Fruit fly (Drosophila melanogaster) whole organism, prepupa: ENCODE data around the gene tbc.

ENCODE experiments used
- CG10631 ChIP-seq: fragments of 200-800 bp; sonication (Bioruptor generic); optimal IDR thresholded peaks from 2 replicates; lab custom pipeline; 2016; ENCODE audit warnings: missing biosample characterization, missing genetic modification characterization
- CG10669 ChIP-seq: fragments of 200-800 bp; sonication (Bioruptor generic); optimal IDR thresholded peaks from 3 replicates; lab custom pipeline; 2018; ENCODE audit warnings: missing biosample characterization, mild to moderate bottlenecking, missing genetic modification characterization, moderate library complexity
- CG11294 ChIP-seq: fragments of 200-800 bp; sonication (Bioruptor generic); IDR thresholded peaks from 2 replicates; pipeline ENCODE4 v1.3.6; 2022; ENCODE audit warnings: missing biosample characterization, missing genetic modification characterization
- CG11762 ChIP-seq: fragments of 200-800 bp; sonication (Bioruptor generic); optimal IDR thresholded peaks from 3 replicates; lab custom pipeline; 2016; ENCODE audit warnings: missing biosample characterization, missing genetic modification characterization; ENCODE audit not compliant: insufficient read depth
- CG11902 ChIP-seq: fragments of 200-800 bp; sonication (Bioruptor generic); optimal IDR thresholded peaks from 3 replicates; lab custom pipeline; 2016; ENCODE audit warnings: missing biosample characterization, missing genetic modification characterization
- CG15336 ChIP-seq: fragments of 200-800 bp; sonication (Bioruptor generic); IDR thresholded peaks from 2 replicates; pipeline ENCODE4 v1.3.6; 2022; ENCODE audit warnings: missing biosample characterization, missing genetic modification characterization
- CG1621 ChIP-seq: fragments of 200-800 bp; sonication (Bioruptor generic); optimal IDR thresholded peaks from 3 replicates; lab custom pipeline; 2018; ENCODE audit warnings: missing biosample characterization, mild to moderate bottlenecking, missing genetic modification characterization
- CG16779 ChIP-seq: fragments of 200-800 bp; sonication (Bioruptor generic); optimal IDR thresholded peaks from 3 replicates; lab custom pipeline; 2017; ENCODE audit warnings: missing biosample characterization, mild to moderate bottlenecking, missing genetic modification characterization
- CG3032 ChIP-seq: fragments of 200-800 bp; optimal IDR thresholded peaks from 2 replicates; lab custom pipeline; 2019; ENCODE audit warnings: missing biosample characterization, mild to moderate bottlenecking, missing genetic modification characterization, moderate library complexity
- CG31627 ChIP-seq: fragments of 200-800 bp; sonication (Bioruptor generic); optimal IDR thresholded peaks from 3 replicates; lab custom pipeline; 2016; ENCODE audit warnings: missing biosample characterization, missing genetic modification characterization
- CG32006 ChIP-seq: fragments of 200-800 bp; sonication (Bioruptor generic); optimal IDR thresholded peaks from 3 replicates; lab custom pipeline; 2017; ENCODE audit warnings: missing biosample characterization, mild to moderate bottlenecking, missing genetic modification characterization
- CG34406 ChIP-seq: fragments of 200-800 bp; sonication (Bioruptor generic); optimal IDR thresholded peaks from 3 replicates; lab custom pipeline; 2016; ENCODE audit warnings: missing biosample characterization, missing genetic modification characterization
- CG3919 ChIP-seq: fragments of 200-800 bp; sonication (Bioruptor generic); optimal IDR thresholded peaks from 3 replicates; lab custom pipeline; 2016; ENCODE audit warnings: missing biosample characterization, missing genetic modification characterization
- CG4318 ChIP-seq: fragments of 200-800 bp; sonication (Bioruptor generic); optimal IDR thresholded peaks from 3 replicates; lab custom pipeline; 2017; ENCODE audit warnings: missing biosample characterization, mild to moderate bottlenecking, missing genetic modification characterization
- CG6163 ChIP-seq: fragments of 200-800 bp; sonication (Bioruptor generic); IDR thresholded peaks from 3 replicates; pipeline ENCODE4 v1.3.6; 2022; ENCODE audit warnings: missing biosample characterization, missing genetic modification characterization
- CG6276 ChIP-seq: fragments of 200-800 bp; sonication (Bioruptor generic); optimal IDR thresholded peaks from 2 replicates; lab custom pipeline; 2017; ENCODE audit warnings: missing biosample characterization, mild to moderate bottlenecking, missing genetic modification characterization
- CG6792 ChIP-seq: fragments of 200-800 bp; sonication (Bioruptor generic); optimal IDR thresholded peaks from 3 replicates; lab custom pipeline; 2016; ENCODE audit warnings: missing biosample characterization, missing genetic modification characterization
- CG6808 ChIP-seq: fragments of 200-800 bp; sonication (Bioruptor generic); optimal IDR thresholded peaks from 3 replicates; lab custom pipeline; 2017; ENCODE audit warnings: missing biosample characterization, missing genetic modification characterization, mild to moderate bottlenecking, moderate library complexity, missing genetic modification reagents
- CG6854 ChIP-seq: fragments of 200-800 bp; sonication (Bioruptor generic); optimal IDR thresholded peaks from 2 replicates; lab custom pipeline; 2017; ENCODE audit warnings: missing biosample characterization, mild to moderate bottlenecking, missing genetic modification characterization
- CG8119 ChIP-seq: fragments of 200-800 bp; sonication (Bioruptor generic); IDR thresholded peaks from 3 replicates; pipeline ENCODE4 v1.3.6; 2022; ENCODE audit warnings: missing biosample characterization, missing genetic modification characterization
- CG8319 ChIP-seq: fragments of 200-800 bp; sonication (Bioruptor generic); optimal IDR thresholded peaks from 3 replicates; lab custom pipeline; 2016; ENCODE audit warnings: missing biosample characterization, missing genetic modification characterization
- CG8632 ChIP-seq: fragments of 200-800 bp; sonication (Bioruptor generic); optimal IDR thresholded peaks from 3 replicates; lab custom pipeline; 2016; ENCODE audit warnings: missing biosample characterization, missing genetic modification characterization
- CG9139 ChIP-seq: fragments of 200-800 bp; sonication (Bioruptor generic); optimal IDR thresholded peaks from 3 replicates; lab custom pipeline; 2017; ENCODE audit warnings: missing biosample characterization, mild to moderate bottlenecking, missing genetic modification characterization
- Eip75B ChIP-seq: fragments of 200-800 bp; sonication (Bioruptor generic); optimal IDR thresholded peaks from 3 replicates; lab custom pipeline; 2016; ENCODE audit warnings: missing biosample characterization, missing genetic modification characterization
- Eip78C ChIP-seq: fragments of 200-800 bp; sonication (Bioruptor generic); peaks from one replicate; lab custom pipeline; 2016; ENCODE audit warnings: missing biosample characterization, missing genetic modification characterization
- Eip93F ChIP-seq: fragments of 200-800 bp; sonication (Bioruptor generic); optimal IDR thresholded peaks from 2 replicates; lab custom pipeline; 2016; ENCODE audit warnings: missing biosample characterization, mild to moderate bottlenecking, missing genetic modification characterization
- Ets21C ChIP-seq: fragments of 200-800 bp; sonication (Bioruptor generic); optimal IDR thresholded peaks from 3 replicates; lab custom pipeline; 2016; ENCODE audit warnings: missing biosample characterization, missing genetic modification characterization
- Ets96B ChIP-seq: fragments of 200-800 bp; optimal IDR thresholded peaks from 2 replicates; lab custom pipeline; 2019; ENCODE audit warnings: missing biosample characterization, mild to moderate bottlenecking, missing genetic modification characterization, moderate library complexity
- Gug ChIP-seq: fragments of 200-800 bp; sonication (Bioruptor generic); IDR thresholded peaks from 2 replicates; pipeline ENCODE4 v1.3.6; 2022; ENCODE audit warnings: missing biosample characterization, missing genetic modification characterization
- Lpt ChIP-seq: fragments of 200-800 bp; sonication (Bioruptor generic); optimal IDR thresholded peaks from 3 replicates; lab custom pipeline; 2016; ENCODE audit warnings: missing biosample characterization, missing genetic modification characterization
- Met ChIP-seq: fragments of 200-800 bp; sonication (Bioruptor generic); optimal IDR thresholded peaks from 3 replicates; lab custom pipeline; 2016; ENCODE audit warnings: missing biosample characterization, missing genetic modification characterization
- OdsH ChIP-seq: fragments of 200-800 bp; sonication (Bioruptor generic); optimal IDR thresholded peaks from 3 replicates; lab custom pipeline; 2016; ENCODE audit warnings: missing biosample characterization, missing genetic modification characterization
- Smox ChIP-seq: fragments of 200-800 bp; sonication (Bioruptor generic); optimal IDR thresholded peaks from 3 replicates; lab custom pipeline; 2016; ENCODE audit warnings: missing biosample characterization, missing genetic modification characterization
- Sox14 ChIP-seq: fragments of 200-800 bp; sonication (Bioruptor generic); optimal IDR thresholded peaks from 3 replicates; lab custom pipeline; 2016; ENCODE audit warnings: missing biosample characterization, missing genetic modification characterization
- Sox15 ChIP-seq: fragments of 200-800 bp; sonication (Bioruptor generic); optimal IDR thresholded peaks from 3 replicates; lab custom pipeline; 2016; ENCODE audit warnings: missing biosample characterization, missing genetic modification characterization
- achi ChIP-seq: fragments of 200-800 bp; sonication (Bioruptor generic); optimal IDR thresholded peaks from 3 replicates; lab custom pipeline; 2016; ENCODE audit warnings: missing biosample characterization, missing genetic modification characterization
- acj6 ChIP-seq: fragments of 200-800 bp; sonication (Bioruptor generic); optimal IDR thresholded peaks from 3 replicates; lab custom pipeline; 2016; ENCODE audit warnings: missing biosample characterization, missing genetic modification characterization
- cyc ChIP-seq: fragments of 200-800 bp; sonication (Bioruptor generic); optimal IDR thresholded peaks from 3 replicates; lab custom pipeline; 2016; ENCODE audit warnings: missing biosample characterization, missing genetic modification characterization
- dac ChIP-seq: fragments of 200-800 bp; sonication (Bioruptor generic); optimal IDR thresholded peaks from 2 replicates; lab custom pipeline; 2017; ENCODE audit warnings: missing biosample characterization, mild to moderate bottlenecking, missing genetic modification characterization
- dsx ChIP-seq: fragments of 200-800 bp; optimal IDR thresholded peaks from 3 replicates; lab custom pipeline; 2019; ENCODE audit warnings: missing biosample characterization, mild to moderate bottlenecking, missing genetic modification characterization, moderate library complexity; ENCODE audit not compliant: poor library complexity, severe bottlenecking
- eg ChIP-seq: fragments of 200-800 bp; sonication (Bioruptor generic); IDR thresholded peaks from 3 replicates; pipeline ENCODE4 v1.3.6; 2022; ENCODE audit warnings: missing biosample characterization, missing genetic modification characterization
- esn ChIP-seq: fragments of 200-800 bp; sonication (Bioruptor generic); optimal IDR thresholded peaks from 2 replicates; lab custom pipeline; 2016; ENCODE audit warnings: missing biosample characterization, mild to moderate bottlenecking, missing genetic modification characterization, moderate library complexity
- fd85E ChIP-seq: fragments of 200-800 bp; sonication (Bioruptor generic); optimal IDR thresholded peaks from 3 replicates; lab custom pipeline; 2016; ENCODE audit warnings: missing biosample characterization, missing genetic modification characterization
- fkh ChIP-seq: fragments of 200-800 bp; sonication (Bioruptor generic); optimal IDR thresholded peaks from 3 replicates; lab custom pipeline; 2017; ENCODE audit warnings: missing biosample characterization, mild to moderate bottlenecking, missing genetic modification characterization, moderate library complexity
- pdm3 ChIP-seq: fragments of 200-800 bp; sonication (Bioruptor generic); optimal IDR thresholded peaks from 3 replicates; lab custom pipeline; 2016; ENCODE audit warnings: missing biosample characterization, missing genetic modification characterization
- salr ChIP-seq, 2 experiments: fragments of 200-800 bp; sonication (Bioruptor generic); optimal IDR thresholded peaks; 3 replicates each; lab custom pipeline; 2016 to 2018; ENCODE audit warnings: missing biosample characterization in 2 of 2, missing genetic modification characterization in 2 of 2, mild to moderate bottlenecking in 1 of 2
- spab ChIP-seq: fragments of 200-800 bp; sonication (Bioruptor generic); optimal IDR thresholded peaks from 2 replicates; lab custom pipeline; 2017; ENCODE audit warnings: missing biosample characterization, mild to moderate bottlenecking, missing genetic modification characterization, missing genetic modification reagents
- svp ChIP-seq: fragments of 200-800 bp; sonication (Bioruptor generic); peaks from one replicate; lab custom pipeline; 2016; ENCODE audit warnings: missing biosample characterization, missing genetic modification characterization
- topi ChIP-seq: fragments of 200-800 bp; sonication (Bioruptor generic); optimal IDR thresholded peaks from 3 replicates; lab custom pipeline; 2016; ENCODE audit warnings: missing biosample characterization, missing genetic modification characterization

The tbc gene

DNA sequence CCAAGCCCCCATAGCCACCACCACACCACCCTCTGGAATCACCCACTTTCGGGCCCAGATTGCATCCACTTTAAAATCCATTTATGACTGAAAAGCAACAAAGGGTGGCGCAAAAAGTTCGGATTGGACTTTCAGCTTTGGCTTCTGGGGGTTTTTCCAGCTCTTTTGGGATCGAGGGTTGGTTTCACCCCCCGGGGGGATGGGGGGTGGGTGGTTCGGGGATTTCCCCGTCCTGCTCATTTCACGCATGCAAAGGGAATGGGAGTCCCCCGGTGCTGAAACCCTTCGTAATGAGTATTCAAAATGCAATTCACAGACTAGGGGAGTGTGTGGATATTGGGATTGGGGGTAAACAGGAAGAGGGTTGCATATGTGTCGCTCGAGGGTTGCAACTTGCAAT lies 50.7 kb downstream of the tbc start:
- TF ChIP-seq CG8632 (GFP tag; lab: Kevin White, UChicago), result no peak
- TF ChIP-seq CG6276 (GFP tag; lab: Kevin White, UChicago), result no peak
- TF ChIP-seq CG8319 (GFP tag; lab: Kevin White, UChicago), result no peak
- no peak for TF ChIP-seq CG10669 (GFP tag; lab: Kevin White, UChicago)
- no peak for TF ChIP-seq topi (GFP tag; lab: Kevin White, UChicago)
- TF ChIP-seq fd85E (GFP tag; lab: Kevin White, UChicago), result no peak
- TF ChIP-seq Ets96B (tag; lab: Kevin White, UChicago), result no peak
- TF ChIP-seq Lpt, result no peak
- no peak for TF ChIP-seq CG6854 (GFP tag; lab: Kevin White, UChicago)
- TF ChIP-seq CG10631, result no peak
- TF ChIP-seq CG31627, result no peak
- TF ChIP-seq CG6808 (GFP tag; lab: Kevin White, UChicago), result no peak

DNA sequence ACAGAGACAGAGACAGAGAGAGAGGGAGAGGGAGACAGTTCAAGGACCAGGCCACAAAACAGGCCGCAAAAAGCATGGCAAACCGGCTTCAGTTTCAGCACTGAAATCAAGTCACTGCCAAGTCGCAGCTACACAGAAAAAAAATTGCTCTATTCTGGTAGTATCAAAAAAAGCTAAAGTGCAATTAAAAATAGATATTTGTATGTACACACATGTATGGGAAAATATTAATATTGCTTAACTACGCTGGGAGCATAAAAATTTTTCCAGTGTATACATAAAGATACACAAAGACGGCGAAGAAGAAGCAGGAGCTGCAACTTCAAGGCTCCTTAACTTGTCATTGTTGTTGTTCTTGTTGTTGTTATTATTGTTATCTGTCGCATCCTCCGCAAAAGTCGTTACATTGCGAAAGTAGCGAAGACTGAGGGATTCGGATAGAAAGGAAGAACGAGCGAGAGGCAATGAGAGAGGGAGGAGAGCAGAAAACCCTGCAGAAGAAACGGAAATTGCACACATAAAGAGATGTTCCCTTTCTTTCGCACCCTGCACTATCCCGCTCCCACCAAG lies 52.0 kb downstream of the tbc start:
- TF ChIP-seq CG4318 (GFP tag; lab: Kevin White, UChicago), result peak; percentile 90
- peak; percentile 98 for TF ChIP-seq svp
- peak; percentile 93 for TF ChIP-seq CG16779
- TF ChIP-seq Met, result peak; percentile 97
- peak; percentile 94 for TF ChIP-seq CG8119 (GFP tag; lab: Robert Waterston, UW)
- peak; percentile 62 to 95 for TF ChIP-seq salr (GFP tag; optimal IDR thresholded peaks at IDR 0.05; lab: Kevin White, UChicago)
- TF ChIP-seq CG3919 (GFP tag; lab: Kevin White, UChicago), result peak; percentile 80
- peak; percentile 91 for TF ChIP-seq Eip93F (GFP tag; lab: Kevin White, UChicago)
- TF ChIP-seq achi, result peak; percentile 95
- TF ChIP-seq Lpt, result peak; percentile 93
- TF ChIP-seq Sox14 (GFP tag; lab: Kevin White, UChicago), result peak; percentile 97
- peak; percentile 94 for TF ChIP-seq OdsH
- peak; percentile 29 for TF ChIP-seq fd85E (GFP tag; lab: Kevin White, UChicago)
- peak; percentile 54 for TF ChIP-seq CG11762
- peak; percentile 93 for TF ChIP-seq CG34406 (GFP tag; lab: Kevin White, UChicago)
- TF ChIP-seq Eip78C (GFP tag; lab: Kevin White, UChicago), result peak; percentile 99
- peak; percentile 49 for TF ChIP-seq CG6854 (GFP tag; lab: Kevin White, UChicago)
- peak; percentile 52 for TF ChIP-seq CG6276 (GFP tag; lab: Kevin White, UChicago)
- TF ChIP-seq esn (GFP tag; lab: Kevin White, UChicago), result peak; percentile 97
- peak; percentile 95 for TF ChIP-seq dsx
- peak; percentile 78 for TF ChIP-seq CG9139 (GFP tag; lab: Kevin White, UChicago)
- TF ChIP-seq dac (GFP tag; lab: Kevin White, UChicago), result peak; percentile 83
- TF ChIP-seq topi (GFP tag; lab: Kevin White, UChicago), result peak; percentile 93
- TF ChIP-seq CG1621 (tag; lab: Kevin White, UChicago), result peak; percentile 92
- TF ChIP-seq CG11294 (GFP tag; lab: Robert Waterston, UW), result peak; percentile 85
- TF ChIP-seq acj6 (GFP tag; lab: Kevin White, UChicago), result peak; percentile 95
- peak; percentile 60 for TF ChIP-seq CG11902 (GFP tag; lab: Kevin White, UChicago)
- peak; percentile 94 for TF ChIP-seq CG32006 (GFP tag; lab: Kevin White, UChicago)
- no peak for TF ChIP-seq fkh
- peak; percentile 96 for TF ChIP-seq pdm3 (GFP tag; lab: Kevin White, UChicago)
- TF ChIP-seq CG31627, result peak; percentile 97
- TF ChIP-seq CG3032 (tag; lab: Kevin White, UChicago), result peak; percentile 97
- peak; percentile 87 for TF ChIP-seq CG15336
- peak; percentile 96 for TF ChIP-seq Smox
- TF ChIP-seq Ets96B (tag; lab: Kevin White, UChicago), result peak; percentile 84
- TF ChIP-seq spab, result peak; percentile 69
- peak; percentile 77 for TF ChIP-seq Sox15
- peak; percentile 93 for TF ChIP-seq Ets21C (GFP tag; lab: Kevin White, UChicago)
- TF ChIP-seq Eip75B (GFP tag; lab: Kevin White, UChicago), result peak; percentile 98
- peak; percentile 87 for TF ChIP-seq cyc (GFP tag; lab: Kevin White, UChicago)
- TF ChIP-seq CG6792, result peak; percentile 96
- TF ChIP-seq Gug (GFP tag; lab: Robert Waterston, UW), result peak; percentile 92
- peak; percentile 93 for TF ChIP-seq eg (GFP tag; lab: Robert Waterston, UW)
- peak; percentile 95 for TF ChIP-seq CG6163 (GFP tag; lab: Robert Waterston, UW)
